Worm (Caenorhabditis elegans): ENCODE results near the gene F53C3.6.

- no peak for TF ChIP-seq ceh-28 (tag; optimal IDR thresholded peaks at IDR 0.05)
- TF ChIP-seq pqm-1 (tag; optimal IDR thresholded peaks at IDR 0.05), result no peak
- no peak for TF ChIP-seq jun-1 (tag; optimal IDR thresholded peaks at IDR 0.05)
- TF ChIP-seq dmd-9 (GFP tag; IDR thresholded peaks at IDR 0.05), result no peak
- no peak for TF ChIP-seq ztf-11 (tag; optimal IDR thresholded peaks at IDR 0.05)
- no peak for TF ChIP-seq R02D3.7 (tag; optimal IDR thresholded peaks at IDR 0.05)
- TF ChIP-seq nhr-77 (tag; optimal IDR thresholded peaks at IDR 0.05), result no peak
- TF ChIP-seq aly-2 (tag; optimal IDR thresholded peaks at IDR 0.05), result no peak
These were observed 50.6 kb downstream of the F53C3.6 start for ce11 chrII:3948507-3948906.
